Worm (Caenorhabditis elegans) whole organism, L3 larva: ENCODE data around the gene F55C12.6.
A peak's percentile ranks its signal among the peaks of the same experiment; 100 is the strongest.

ENCODE experiments used
- R02D3.7 ChIP-seq: fragments of 150-350 bp; optimal IDR thresholded peaks from 2 replicates; lab custom pipeline; 2014; ENCODE audit warnings: missing biosample characterization, missing genetic modification characterization
- ama-1 ChIP-seq: fragments of 150-350 bp; optimal IDR thresholded peaks from 2 replicates; lab custom pipeline; 2018
- fkh-10 ChIP-seq: sonication (generic microtip); optimal IDR thresholded peaks from 2 replicates; lab custom pipeline; 2017; ENCODE audit warnings: missing biosample characterization, missing genetic modification reagents, missing genetic modification characterization
- mml-1 ChIP-seq: fragments of 150-350 bp; sonication (generic microtip); optimal IDR thresholded peaks from 3 replicates; lab custom pipeline; 2014; ENCODE audit warnings: missing biosample characterization, missing genetic modification characterization
- nhr-11 ChIP-seq: fragments of 150-350 bp; optimal IDR thresholded peaks from 2 replicates; lab custom pipeline; 2014; ENCODE audit warnings: missing biosample characterization, missing genetic modification characterization
- nhr-12 ChIP-seq: fragments of 150-350 bp; optimal IDR thresholded peaks from 2 replicates; lab custom pipeline; 2014; ENCODE audit warnings: missing biosample characterization, missing genetic modification characterization
- nhr-23 ChIP-seq: fragments of 150-350 bp; optimal IDR thresholded peaks from 2 replicates; lab custom pipeline; 2014; ENCODE audit warnings: missing biosample characterization, missing genetic modification reagents, missing genetic modification characterization
- nhr-237 ChIP-seq: fragments of 150-350 bp; optimal IDR thresholded peaks from 2 replicates; lab custom pipeline; 2014; ENCODE audit warnings: missing biosample characterization, missing genetic modification characterization
- nhr-76 ChIP-seq: fragments of 150-350 bp; sonication (generic microtip); optimal IDR thresholded peaks from 5 replicates; lab custom pipeline; 2014; ENCODE audit warnings: missing biosample characterization, missing genetic modification characterization
- pha-4 ChIP-seq: fragments of 150-350 bp; optimal IDR thresholded peaks from 2 replicates; lab custom pipeline; 2014; ENCODE audit warnings: missing biosample characterization, missing genetic modification reagents, missing genetic modification characterization
- pqm-1 ChIP-seq: fragments of 150-350 bp; optimal IDR thresholded peaks from 2 replicates; lab custom pipeline; 2017; ENCODE audit warnings: missing biosample characterization, missing genetic modification characterization, inconsistent platforms
- skn-1 ChIP-seq: fragments of 150-350 bp; optimal IDR thresholded peaks from 2 replicates; lab custom pipeline; 2014; ENCODE audit warnings: missing biosample characterization, missing genetic modification characterization
- unc-39 ChIP-seq: sonication (generic microtip); optimal IDR thresholded peaks from 4 replicates; lab custom pipeline; 2017; ENCODE audit warnings: missing biosample characterization, missing genetic modification characterization

- peak; percentile 100 for TF ChIP-seq fkh-10 (GFP tag; lab: Kevin White, UChicago)
- peak; percentile 96 for TF ChIP-seq R02D3.7 (tag; lab: Kevin White, UChicago)
- TF ChIP-seq pqm-1 (tag; lab: Kevin White, UChicago): peak; percentile 94
- peak; percentile 96 for TF ChIP-seq skn-1 (tag; lab: Kevin White, UChicago)
- no peak for TF ChIP-seq mml-1 (tag; lab: Kevin White, UChicago)
- TF ChIP-seq ama-1 (lab: Kevin White, UChicago): peak; percentile 100
- TF ChIP-seq nhr-12: peak; percentile 45
- peak; percentile 73 for TF ChIP-seq unc-39 (tag; lab: Kevin White, UChicago)
- peak; percentile 94 for TF ChIP-seq nhr-11
- peak; percentile 99 for TF ChIP-seq nhr-23
- TF ChIP-seq nhr-76 (tag; lab: Kevin White, UChicago): peak; percentile 80
- TF ChIP-seq nhr-237: no peak
- TF ChIP-seq pha-4: peak; percentile 99
Observed at ce11 chrII:5844694-5845129, 31.2 kb downstream of the F55C12.6 start.
